Fruit fly (Drosophila melanogaster) whole organism, prepupa: ENCODE data around the gene mthl7.

Experiments used
- Blimp-1 ChIP-seq: fragments of 200-800 bp; sonication (Bioruptor generic); optimal IDR thresholded peaks from 3 replicates; lab custom pipeline; 2017; ENCODE audit warnings: missing biosample characterization, missing genetic modification characterization, mild to moderate bottlenecking, moderate library complexity, missing genetic modification reagents
- CG16779 ChIP-seq: fragments of 200-800 bp; sonication (Bioruptor generic); optimal IDR thresholded peaks from 3 replicates; lab custom pipeline; 2017; ENCODE audit warnings: missing biosample characterization, mild to moderate bottlenecking, missing genetic modification characterization
- CG3032 ChIP-seq: fragments of 200-800 bp; optimal IDR thresholded peaks from 2 replicates; lab custom pipeline; 2019; ENCODE audit warnings: missing biosample characterization, mild to moderate bottlenecking, missing genetic modification characterization, moderate library complexity
- CG8119 ChIP-seq: fragments of 200-800 bp; sonication (Bioruptor generic); IDR thresholded peaks from 3 replicates; pipeline ENCODE4 v1.3.6; 2022; ENCODE audit warnings: missing biosample characterization, missing genetic modification characterization
- Hr38 ChIP-seq: sonication (Bioruptor generic); optimal IDR thresholded peaks from 2 replicates; lab custom pipeline; 2016; ENCODE audit warnings: missing biosample characterization, missing genetic modification characterization
- Hr39 ChIP-seq: fragments of 200-800 bp; sonication (Bioruptor generic); optimal IDR thresholded peaks from 2 replicates; lab custom pipeline; 2016; ENCODE audit warnings: missing biosample characterization, missing genetic modification characterization
- eg ChIP-seq: fragments of 200-800 bp; sonication (Bioruptor generic); IDR thresholded peaks from 3 replicates; pipeline ENCODE4 v1.3.6; 2022; ENCODE audit warnings: missing biosample characterization, missing genetic modification characterization

DNA sequence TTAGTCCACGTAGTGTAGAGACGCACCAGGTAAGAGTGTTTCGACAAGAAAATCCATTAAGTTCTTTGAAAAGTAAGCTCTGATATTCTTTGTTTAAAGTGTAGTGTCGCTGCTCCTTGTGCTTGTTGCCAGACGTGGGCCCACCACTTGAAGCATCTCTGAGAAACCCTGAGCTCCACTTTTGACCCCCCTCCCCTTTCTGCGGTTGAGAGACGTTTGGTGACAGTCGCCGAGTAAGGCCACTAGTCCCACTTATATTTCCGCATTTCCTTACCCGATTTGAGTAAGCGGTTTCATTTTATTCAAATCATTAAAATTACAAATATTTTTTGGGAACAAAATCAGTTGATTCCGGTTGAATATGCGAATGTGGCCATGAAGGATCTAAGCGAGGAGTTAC is 31.3 kb upstream of the mthl7 start, which contains the start of gene CG8006:
- TF ChIP-seq Hr39 (GFP tag; lab: Kevin White, UChicago) (no peak), CG8119 (GFP tag; lab: Robert Waterston, UW) (no peak), CG16779 (tag; lab: Kevin White, UChicago) (no peak), Blimp-1 (no peak), Hr38 (no peak), CG3032 (no peak), eg (GFP tag; lab: Robert Waterston, UW) (no peak)
